Fruit fly (Drosophila melanogaster): ENCODE results near the gene emc.

The emc gene

dm6 chr3L:733845-734697 lies 15.1 kb upstream of the emc start (continued):
- peak; percentile 25 for TF ChIP-seq D (optimal IDR thresholded peaks at IDR 0.05)
- peak; percentile 27 for TF ChIP-seq D (GFP tag; optimal IDR thresholded peaks at IDR 0.05)
- 0 out of 2 replicates have a peak, but pooled peaks have one; percentile 22 for TF ChIP-seq chm (GFP tag; IDR thresholded peaks at IDR 0.05)
- peak; percentile 15; the same call in 1 of the 2 replicates for TF ChIP-seq E2f1 (GFP tag; IDR thresholded peaks at IDR 0.05)
- 0 out of 2 replicates have a peak, but pooled peaks have one; percentile 31 for TF ChIP-seq Atf6 (GFP tag; IDR thresholded peaks at IDR 0.05)
- TF ChIP-seq her (GFP tag; optimal IDR thresholded peaks at IDR 0.05) = no peak
- peak; percentile 23 to 37 for TF ChIP-seq dpn (GFP tag; optimal IDR thresholded peaks at IDR 0.05)
- no peak for TF ChIP-seq CG8281 (tag; optimal IDR thresholded peaks at IDR 0.05)
- peak; percentile 31; the same call in 1 of the 2 replicates for TF ChIP-seq Ptx1 (GFP tag; IDR thresholded peaks at IDR 0.05)
- no peak for TF ChIP-seq zfh1 (GFP tag; IDR thresholded peaks at IDR 0.05)
- TF ChIP-seq CG10267 (tag; optimal IDR thresholded peaks at IDR 0.05) = peak; percentile 20
- TF ChIP-seq kni (GFP tag; optimal IDR thresholded peaks at IDR 0.05) = peak; percentile 35
- peak; percentile 20; the same call in 1 of the 2 replicates for TF ChIP-seq esg (GFP tag; conservative IDR thresholded peaks at IDR 0.05)
- peak; percentile 37; the same call in 2 of the 3 replicates for TF ChIP-seq row (GFP tag; IDR thresholded peaks at IDR 0.05)
- TF ChIP-seq CG2120 (GFP tag; optimal IDR thresholded peaks at IDR 0.05) = peak; percentile 15
- no peak for TF ChIP-seq yki (optimal IDR thresholded peaks at IDR 0.05)
- TF ChIP-seq az2 (GFP tag; optimal IDR thresholded peaks at IDR 0.05) = peak; percentile 3
- TF ChIP-seq CG17385 (GFP tag; optimal IDR thresholded peaks at IDR 0.05) = peak; percentile 12
- no peak for TF ChIP-seq Nf-YA (GFP tag; IDR thresholded peaks at IDR 0.05)
- no peak for TF ChIP-seq CG5245 (GFP tag; optimal IDR thresholded peaks at IDR 0.05)
- TF ChIP-seq ase (GFP tag; IDR thresholded peaks at IDR 0.05) = no peak
- TF ChIP-seq BtbVII (GFP tag; optimal IDR thresholded peaks at IDR 0.05) = peak; percentile 1
- no peak for TF ChIP-seq gcm2 (GFP tag; optimal IDR thresholded peaks at IDR 0.05)
- peak; percentile 38 for TF ChIP-seq grau (tag; optimal IDR thresholded peaks at IDR 0.05)
- no peak for TF ChIP-seq sc (optimal IDR thresholded peaks at IDR 0.05)
- TF ChIP-seq sc (GFP tag; optimal IDR thresholded peaks at IDR 0.05) = no peak
- TF ChIP-seq Eip74EF (GFP tag; optimal IDR thresholded peaks at IDR 0.05) = no peak
- no peak for TF ChIP-seq rib (GFP tag; IDR thresholded peaks at IDR 0.05)
- TF ChIP-seq CG1792 (GFP tag; optimal IDR thresholded peaks at IDR 0.05) = no peak
- TF ChIP-seq CG9437 (GFP tag; optimal IDR thresholded peaks at IDR 0.05) = peak; percentile 25
- TF ChIP-seq hbn (GFP tag; IDR thresholded peaks at IDR 0.05; ENCODE audit: partially characterized antibody) = no peak
- peak in 1 of 2 experiments; percentile 34 for TF ChIP-seq Hr51 (GFP tag; optimal IDR thresholded peaks at IDR 0.05)
- TF ChIP-seq MTF-1 (GFP tag; optimal IDR thresholded peaks at IDR 0.05; ENCODE audit: borderline replicate concordance) = no peak
- no peak for TF ChIP-seq Xrp1 (GFP tag; IDR thresholded peaks at IDR 0.05)
- TF ChIP-seq CG11695 (GFP tag; IDR thresholded peaks at IDR 0.05) = peak; percentile 46; the same call in 1 of the 3 replicates
- peak; percentile 26 for TF ChIP-seq lilli (GFP tag; optimal IDR thresholded peaks at IDR 0.05)
- no peak for TF ChIP-seq tin (GFP tag; optimal IDR thresholded peaks at IDR 0.05)
- no peak for TF ChIP-seq CG15601 (tag; optimal IDR thresholded peaks at IDR 0.05)
- TF ChIP-seq CG11085 (GFP tag; IDR thresholded peaks at IDR 0.05) = no peak
- TF ChIP-seq fu2 (GFP tag; optimal IDR thresholded peaks at IDR 0.05) = no peak
- TF ChIP-seq Dll (GFP tag; IDR thresholded peaks at IDR 0.05; ENCODE audit: partially characterized antibody) = no peak
- no peak for TF ChIP-seq ro (GFP tag; IDR thresholded peaks at IDR 0.05)
- peak; percentile 12 for TF ChIP-seq CG10543 (GFP tag; optimal IDR thresholded peaks at IDR 0.05)
- peak; percentile 34; the same call in 1 of the 2 replicates for TF ChIP-seq CG6689 (GFP tag; IDR thresholded peaks at IDR 0.05)
- TF ChIP-seq CG32767 (GFP tag; IDR thresholded peaks at IDR 0.05) = no peak
- no peak for TF ChIP-seq eyg (GFP tag; optimal IDR thresholded peaks at IDR 0.05)
- TF ChIP-seq CG6765 (GFP tag; optimal IDR thresholded peaks at IDR 0.05) = peak; percentile 36
- TF ChIP-seq CG12659 (GFP tag; optimal IDR thresholded peaks at IDR 0.05) = peak; percentile 35
- no peak for TF ChIP-seq corto (GFP tag; optimal IDR thresholded peaks at IDR 0.05)
